Worm (Caenorhabditis elegans) whole organism, mixed stage, embryonic: Measurements from ENCODE around the gene cpar-1.

Experiments used
- blmp-1 ChIP-seq: fragments of 150-350 bp; optimal IDR thresholded peaks from 2 replicates; lab custom pipeline; 2014; ENCODE audit warnings: missing biosample characterization, missing genetic modification characterization
- ceh-83 ChIP-seq: fragments of 200-800 bp; sonication (Bioruptor generic); optimal IDR thresholded peaks from 2 replicates; lab custom pipeline; 2018; ENCODE audit warnings: mild to moderate bottlenecking, missing genetic modification characterization, missing compliant biosample characterization
- drap-1 ChIP-seq: fragments of 200-800 bp; sonication (Bioruptor generic); optimal IDR thresholded peaks from 3 replicates; lab custom pipeline; 2018; ENCODE audit warnings: mild to moderate bottlenecking, missing genetic modification characterization, missing compliant biosample characterization
- nhr-76 ChIP-seq: sonication (generic microtip); optimal IDR thresholded peaks from 2 replicates; lab custom pipeline; 2017; ENCODE audit warnings: missing biosample characterization, missing genetic modification characterization
- pha-4 ChIP-seq: fragments of 150-350 bp; optimal IDR thresholded peaks from 2 replicates; lab custom pipeline; 2018; ENCODE audit warnings: missing biosample characterization, missing genetic modification reagents, missing genetic modification characterization
- snpc-4 ChIP-seq: fragments of 150-350 bp; optimal IDR thresholded peaks from 2 replicates; lab custom pipeline; 2014; ENCODE audit warnings: missing biosample characterization, missing genetic modification characterization

DNA sequence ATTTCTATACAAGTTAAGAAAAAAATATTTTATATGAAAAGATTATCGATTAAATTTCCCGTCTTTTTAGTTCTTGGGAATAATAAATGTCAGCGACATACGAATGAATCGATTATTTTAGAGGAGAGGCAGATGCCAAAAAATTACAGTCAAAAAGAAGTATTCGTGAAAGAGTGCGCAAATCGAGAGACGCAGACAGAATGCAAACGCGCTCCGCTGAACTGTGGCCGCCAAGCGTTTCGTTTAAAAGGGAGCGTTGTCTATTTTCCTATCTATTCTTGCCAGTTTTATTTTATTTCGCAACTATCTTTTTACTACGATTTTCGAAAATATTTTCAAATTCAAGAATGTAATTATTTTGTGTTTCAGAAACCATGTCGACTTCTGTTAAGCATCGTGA, 33.2 kb downstream of the cpar-1 start, which contains the start of gene baf-1:
- no peak for TF ChIP-seq snpc-4
- no peak for TF ChIP-seq nhr-76
- TF ChIP-seq pha-4 (tag; lab: Kevin White, UChicago): no peak
- TF ChIP-seq drap-1: no peak
- no peak for TF ChIP-seq ceh-83 (GFP tag; lab: Kevin White, UChicago)
- TF ChIP-seq blmp-1 (tag; lab: Kevin White, UChicago): no peak
